Fruit fly (Drosophila melanogaster): ENCODE results near the gene CG14711.
A peak's percentile ranks its signal among the peaks of the same experiment; 100 is the strongest.

The CG14711 gene

DNA sequence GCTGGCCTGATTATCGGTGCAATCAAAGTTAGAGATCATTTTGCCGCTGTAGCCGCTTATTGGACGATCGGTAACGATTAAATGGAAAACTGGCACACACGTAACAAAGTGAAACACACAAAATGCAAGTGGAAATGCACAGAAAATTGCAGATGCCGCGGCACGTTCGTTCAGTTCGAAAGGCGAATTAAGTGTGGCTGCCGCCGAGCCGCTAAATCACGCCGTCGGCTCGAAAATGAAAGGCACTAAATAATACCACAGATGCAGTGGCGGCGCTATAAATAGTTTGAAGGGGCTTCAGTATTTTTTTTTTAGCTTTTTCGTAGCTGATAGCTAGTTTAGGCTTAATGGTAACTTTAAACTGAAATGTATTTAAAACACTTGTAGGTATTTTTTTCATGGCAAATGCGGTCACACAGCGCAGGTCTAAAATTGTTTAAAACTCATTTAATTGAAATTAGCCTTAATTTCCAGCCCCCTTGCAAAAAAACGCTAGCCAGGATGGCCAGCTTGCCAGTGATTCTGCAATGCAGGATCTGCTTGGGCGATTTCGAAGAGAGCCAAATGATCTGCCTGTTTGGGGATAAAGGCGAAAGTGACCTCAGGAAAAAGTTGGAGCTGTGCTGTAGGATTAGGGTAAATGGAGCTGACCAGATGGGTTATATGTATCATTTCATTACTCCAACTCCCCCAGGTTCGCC, 3.3 kb upstream of the CG14711 start, which contains the start of the genes Jupiter and CG14710 (continued):
- no peak for TF ChIP-seq sc (optimal IDR thresholded peaks at IDR 0.05)
- no peak for TF ChIP-seq sc (GFP tag; optimal IDR thresholded peaks at IDR 0.05)
- TF ChIP-seq HHEX (GFP tag; optimal IDR thresholded peaks at IDR 0.05): no peak
- 0 out of 2 replicates have a peak, but pooled peaks have one; percentile 14 for TF ChIP-seq Ada2b (GFP tag; IDR thresholded peaks at IDR 0.05)
- TF ChIP-seq eyg (GFP tag; optimal IDR thresholded peaks at IDR 0.05): no peak
- no peak for TF ChIP-seq sqz (GFP tag; optimal IDR thresholded peaks at IDR 0.05)
- no peak for TF ChIP-seq dimm (GFP tag; IDR thresholded peaks at IDR 0.05)
- TF ChIP-seq CG7745 (tag; optimal IDR thresholded peaks at IDR 0.05): peak; percentile 61
- no peak for TF ChIP-seq ato (GFP tag; IDR thresholded peaks at IDR 0.05; ENCODE audit: partially characterized antibody)
- peak; percentile 78 for TF ChIP-seq CG6272 (GFP tag; IDR thresholded peaks at IDR 0.05)
- no peak for TF ChIP-seq D19B (GFP tag; optimal IDR thresholded peaks at IDR 0.05)
- TF ChIP-seq z (GFP tag; IDR thresholded peaks at IDR 0.05): no peak
- peak; percentile 77 for TF ChIP-seq p53 (GFP tag; optimal IDR thresholded peaks at IDR 0.05)
- TF ChIP-seq cg (GFP tag; optimal IDR thresholded peaks at IDR 0.05): peak; percentile 78
- peak; percentile 62 for TF ChIP-seq CG2116 (GFP tag; optimal IDR thresholded peaks at IDR 0.05)
- TF ChIP-seq BEAF-32 (GFP tag; optimal IDR thresholded peaks at IDR 0.05): peak; percentile 58
- 0 out of 2 replicates have a peak, but pooled peaks have one; percentile 49 for TF ChIP-seq rib (GFP tag; IDR thresholded peaks at IDR 0.05)
- peak; percentile 12 for TF ChIP-seq Oli (tag; optimal IDR thresholded peaks at IDR 0.05)
- TF ChIP-seq peb (GFP tag; IDR thresholded peaks at IDR 0.05): no peak
- peak; percentile 41; the same call in 1 of the 2 replicates for TF ChIP-seq E2f1 (GFP tag; IDR thresholded peaks at IDR 0.05)
- no peak for TF ChIP-seq CG12219 (GFP tag; optimal IDR thresholded peaks at IDR 0.05)
- peak; percentile 38; the same call in 1 of the 2 replicates for TF ChIP-seq Rx (GFP tag; IDR thresholded peaks at IDR 0.05)
- no peak; the same call in 1 of the 2 replicates for TF ChIP-seq Bgb (GFP tag; IDR thresholded peaks at IDR 0.05; ENCODE audit: partially characterized antibody)
- TF ChIP-seq Tbp (GFP tag; optimal IDR thresholded peaks at IDR 0.05): peak; percentile 53
- no peak for TF ChIP-seq bowl (GFP tag; IDR thresholded peaks at IDR 0.05)
- TF ChIP-seq CG7372 (GFP tag; IDR thresholded peaks at IDR 0.05): no peak
- TF ChIP-seq H2.0 (GFP tag; IDR thresholded peaks at IDR 0.05): 0 out of 2 replicates have a peak, but pooled peaks have one; percentile 21
- no peak for TF ChIP-seq CG14965 (GFP tag; optimal IDR thresholded peaks at IDR 0.05; ENCODE audit: borderline replicate concordance)
- no peak for TF ChIP-seq Hmx (GFP tag; optimal IDR thresholded peaks at IDR 0.05)
- TF ChIP-seq chif (GFP tag; optimal IDR thresholded peaks at IDR 0.05): peak; percentile 68 to 77
- TF ChIP-seq CG7928 (GFP tag; optimal IDR thresholded peaks at IDR 0.05): peak; percentile 29
- no peak for TF ChIP-seq MTF-1 (GFP tag; optimal IDR thresholded peaks at IDR 0.05; ENCODE audit: borderline replicate concordance)
- TF ChIP-seq Hr39 (optimal IDR thresholded peaks at IDR 0.05): no peak
- TF ChIP-seq CG2875 (GFP tag; optimal IDR thresholded peaks at IDR 0.05): no peak
- peak; percentile 92 for TF ChIP-seq CG12659 (GFP tag; optimal IDR thresholded peaks at IDR 0.05)
- TF ChIP-seq slbo (GFP tag; IDR thresholded peaks at IDR 0.05): peak; percentile 92
- 0 out of 2 replicates have a peak, but pooled peaks have one; percentile 36 for TF ChIP-seq sens-2 (GFP tag; IDR thresholded peaks at IDR 0.05)
- TF ChIP-seq Usf (GFP tag; optimal IDR thresholded peaks at IDR 0.05): no peak
- TF ChIP-seq ind (GFP tag; optimal IDR thresholded peaks at IDR 0.05): peak; percentile 73
- TF ChIP-seq CG8388 (GFP tag; optimal IDR thresholded peaks at IDR 0.05): peak; percentile 11
- no peak for TF ChIP-seq CG11696 (GFP tag; IDR thresholded peaks at IDR 0.05)
- TF ChIP-seq TFAM (GFP tag; optimal IDR thresholded peaks at IDR 0.05): no peak
- peak; percentile 91 for TF ChIP-seq vvl (GFP tag; IDR thresholded peaks at IDR 0.05)
- peak; percentile 68 for TF ChIP-seq CG13424 (tag; optimal IDR thresholded peaks at IDR 0.05)
- TF ChIP-seq CG10321 (GFP tag; IDR thresholded peaks at IDR 0.05): no peak
- TF ChIP-seq CG17385 (GFP tag; optimal IDR thresholded peaks at IDR 0.05): no peak
- TF ChIP-seq dm (GFP tag; optimal IDR thresholded peaks at IDR 0.05): peak; percentile 80
- peak; percentile 23 for TF ChIP-seq grn (GFP tag; optimal IDR thresholded peaks at IDR 0.05)
- TF ChIP-seq salm (tag; optimal IDR thresholded peaks at IDR 0.05): no peak
- TF ChIP-seq Nf-YA (GFP tag; IDR thresholded peaks at IDR 0.05): no peak
- no peak for TF ChIP-seq fru (optimal IDR thresholded peaks at IDR 0.05)

Data from whole organism, embryonic.